Fruit fly (Drosophila melanogaster): ENCODE measurements around the gene CG34174.

Gene CG34174

dm6 chr2L:2221649-2222150 lies 7.6 kb downstream of the CG34174 start (continued):
- peak; percentile 96 for TF ChIP-seq dac (GFP tag; optimal IDR thresholded peaks at IDR 0.05)
- peak; percentile 99 for TF ChIP-seq CG3919 (GFP tag; optimal IDR thresholded peaks at IDR 0.05)
- TF ChIP-seq CG11294 (GFP tag; IDR thresholded peaks at IDR 0.05): peak; percentile 99
- TF ChIP-seq spab (GFP tag; optimal IDR thresholded peaks at IDR 0.05): peak; percentile 99
- TF ChIP-seq CG32006 (GFP tag; optimal IDR thresholded peaks at IDR 0.05): peak; percentile 99
- TF ChIP-seq CG11762 (GFP tag; optimal IDR thresholded peaks at IDR 0.05; ENCODE audit: insufficient read depth): peak; percentile 97
- TF ChIP-seq CG8632 (GFP tag; optimal IDR thresholded peaks at IDR 0.05): peak; percentile 99
- TF ChIP-seq fkh (GFP tag; optimal IDR thresholded peaks at IDR 0.05): peak; percentile 94
- TF ChIP-seq net (GFP tag; optimal IDR thresholded peaks at IDR 0.05): peak; percentile 99
- peak; percentile 100 for TF ChIP-seq CG15336 (GFP tag; IDR thresholded peaks at IDR 0.05)
- TF ChIP-seq achi (GFP tag; optimal IDR thresholded peaks at IDR 0.05): peak; percentile 98
- TF ChIP-seq Sox102F (GFP tag; optimal IDR thresholded peaks at IDR 0.05): peak; percentile 99
- TF ChIP-seq CG7368 (GFP tag; optimal IDR thresholded peaks at IDR 0.05): peak; percentile 98
- peak; percentile 100 for TF ChIP-seq eg (GFP tag; IDR thresholded peaks at IDR 0.05)
- TF ChIP-seq CG8319 (GFP tag; optimal IDR thresholded peaks at IDR 0.05): peak; percentile 98
- TF ChIP-seq topi (GFP tag; optimal IDR thresholded peaks at IDR 0.05): peak; percentile 98
- peak; percentile 98 for TF ChIP-seq svp (GFP tag)
- peak; percentile 99 for TF ChIP-seq CG10669 (GFP tag; optimal IDR thresholded peaks at IDR 0.05)
- TF ChIP-seq Hr38 (GFP tag; optimal IDR thresholded peaks at IDR 0.05): peak; percentile 85
- peak; percentile 99 for TF ChIP-seq Eip75B (GFP tag; optimal IDR thresholded peaks at IDR 0.05)
- TF ChIP-seq CG34406 (GFP tag; optimal IDR thresholded peaks at IDR 0.05): peak; percentile 99
- peak; percentile 99 for TF ChIP-seq vri (GFP tag; optimal IDR thresholded peaks at IDR 0.05)
- TF ChIP-seq dsx (GFP tag; optimal IDR thresholded peaks at IDR 0.05; ENCODE audit: poor library complexity, severe bottlenecking): peak; percentile 98
- peak; percentile 98 for TF ChIP-seq Ets96B (tag; optimal IDR thresholded peaks at IDR 0.05)
- TF ChIP-seq lz (GFP tag; optimal IDR thresholded peaks at IDR 0.05): peak; percentile 98
- TF ChIP-seq salr (GFP tag; optimal IDR thresholded peaks at IDR 0.05): peak; percentile 98 to 99
- TF ChIP-seq CG6276 (GFP tag; optimal IDR thresholded peaks at IDR 0.05): peak; percentile 97
- peak; percentile 97 to 99 for TF ChIP-seq ss (GFP tag; optimal IDR thresholded peaks at IDR 0.05)
- TF ChIP-seq Sox15 (GFP tag; optimal IDR thresholded peaks at IDR 0.05): peak; percentile 95
- TF ChIP-seq CG6792 (GFP tag; optimal IDR thresholded peaks at IDR 0.05): peak; percentile 99
- peak; percentile 96 for TF ChIP-seq CG4318 (GFP tag; optimal IDR thresholded peaks at IDR 0.05)
- TF ChIP-seq Sox14 (GFP tag; optimal IDR thresholded peaks at IDR 0.05): peak; percentile 99
- TF ChIP-seq Eip93F (GFP tag; optimal IDR thresholded peaks at IDR 0.05): peak; percentile 95
- peak; percentile 99 for TF ChIP-seq CG10631 (GFP tag; optimal IDR thresholded peaks at IDR 0.05)
- peak; percentile 87 for TF ChIP-seq Blimp-1 (GFP tag; optimal IDR thresholded peaks at IDR 0.05)
- peak; percentile 100 for TF ChIP-seq CG6163 (GFP tag; IDR thresholded peaks at IDR 0.05)
- peak; percentile 97 for TF ChIP-seq CG31627 (GFP tag; optimal IDR thresholded peaks at IDR 0.05)

dm6 chr2L:2222377-2222776 lies 8.3 kb downstream of the CG34174 start:
- TF ChIP-seq CG4318 (GFP tag; optimal IDR thresholded peaks at IDR 0.05): no peak
- TF ChIP-seq CG6792 (GFP tag; optimal IDR thresholded peaks at IDR 0.05): no peak
- TF ChIP-seq ss (GFP tag; optimal IDR thresholded peaks at IDR 0.05): peak in 1 of 2 experiments; percentile 6
- TF ChIP-seq OdsH (GFP tag; optimal IDR thresholded peaks at IDR 0.05): peak; percentile 30
- no peak; the same call in 1 of the 2 replicates for TF ChIP-seq CG15336 (GFP tag; IDR thresholded peaks at IDR 0.05)
- TF ChIP-seq Hr39 (GFP tag; optimal IDR thresholded peaks at IDR 0.05): no peak
- TF ChIP-seq svp (GFP tag): peak; percentile 78
- peak; percentile 10 for TF ChIP-seq pdm3 (GFP tag; optimal IDR thresholded peaks at IDR 0.05)
- no peak for TF ChIP-seq CG16779 (tag; optimal IDR thresholded peaks at IDR 0.05)
- peak; percentile 33 for TF ChIP-seq CG6276 (GFP tag; optimal IDR thresholded peaks at IDR 0.05)
- TF ChIP-seq vri (GFP tag; optimal IDR thresholded peaks at IDR 0.05): no peak
- no peak for TF ChIP-seq CG9139 (GFP tag; optimal IDR thresholded peaks at IDR 0.05)
- peak; percentile 48; the same call in 1 of the 3 replicates for TF ChIP-seq CG8119 (GFP tag; IDR thresholded peaks at IDR 0.05)
- no peak for TF ChIP-seq Hr4 (GFP tag; optimal IDR thresholded peaks at IDR 0.05)
- no peak for TF ChIP-seq achi (GFP tag; optimal IDR thresholded peaks at IDR 0.05)
- TF ChIP-seq CG8632 (GFP tag; optimal IDR thresholded peaks at IDR 0.05): no peak
- no peak for TF ChIP-seq CG8319 (GFP tag; optimal IDR thresholded peaks at IDR 0.05)
- peak; percentile 46 for TF ChIP-seq CG32006 (GFP tag; optimal IDR thresholded peaks at IDR 0.05)
- no peak for TF ChIP-seq fd59A (GFP tag; optimal IDR thresholded peaks at IDR 0.05)
- TF ChIP-seq salr (GFP tag; optimal IDR thresholded peaks at IDR 0.05): no peak
- TF ChIP-seq dsx (GFP tag; optimal IDR thresholded peaks at IDR 0.05; ENCODE audit: poor library complexity, severe bottlenecking): peak; percentile 8
- peak; percentile 41; the same call in 1 of the 3 replicates for TF ChIP-seq CG6163 (GFP tag; IDR thresholded peaks at IDR 0.05)
- TF ChIP-seq Gug (GFP tag; IDR thresholded peaks at IDR 0.05): no peak
- no peak for TF ChIP-seq Sox102F (GFP tag; optimal IDR thresholded peaks at IDR 0.05)
- no peak for TF ChIP-seq CG6808 (GFP tag; optimal IDR thresholded peaks at IDR 0.05)
- no peak for TF ChIP-seq dac (GFP tag; optimal IDR thresholded peaks at IDR 0.05)
- no peak for TF ChIP-seq Sox15 (GFP tag; optimal IDR thresholded peaks at IDR 0.05)
- peak; percentile 78 for TF ChIP-seq Eip78C (GFP tag)
- peak; percentile 4 for TF ChIP-seq CG3919 (GFP tag; optimal IDR thresholded peaks at IDR 0.05)

Data from whole organism, prepupa.